Worm (Caenorhabditis elegans): Measurements from ENCODE around the gene Y17G7B.21.

ce11 chrII:11979449-11980095 is 2.1 kb upstream of the Y17G7B.21 start, which contains the start of the genes ash-2 and Y17G7B.20:
- TF ChIP-seq dao-5 (tag; optimal IDR thresholded peaks at IDR 0.05), result no peak
- no peak for TF ChIP-seq W03F9.2 (tag; optimal IDR thresholded peaks at IDR 0.05)
- no peak for TF ChIP-seq him-1 (tag; optimal IDR thresholded peaks at IDR 0.05)
